Fruit fly (Drosophila melanogaster) whole organism, pupa: ENCODE measurements around the gene Tmx3.

ENCODE experiments used
- CG10348 ChIP-seq: fragments of 200-800 bp; sonication (Bioruptor generic); IDR thresholded peaks from 2 replicates; pipeline ENCODE4 v1.3.6; 2022; ENCODE audit warnings: missing biosample characterization, missing genetic modification characterization
- CG12605 ChIP-seq: fragments of 200-800 bp; sonication (Bioruptor generic); IDR thresholded peaks from 2 replicates; pipeline ENCODE4 v1.3.6; 2022; ENCODE audit warnings: missing biosample characterization, missing genetic modification characterization
- CG14655 ChIP-seq: fragments of 200-800 bp; sonication (Bioruptor generic); optimal IDR thresholded peaks from 3 replicates; lab custom pipeline; 2017; ENCODE audit warnings: mild to moderate bottlenecking, missing biosample characterization, missing genetic modification reagents, missing genetic modification characterization
- CG17806 ChIP-seq: fragments of 200-800 bp; sonication (Bioruptor generic); optimal IDR thresholded peaks from 2 replicates; lab custom pipeline; 2018; ENCODE audit warnings: missing biosample characterization, mild to moderate bottlenecking, missing genetic modification characterization, moderate library complexity
- CG32121 ChIP-seq: fragments of 200-800 bp; sonication (Bioruptor generic); IDR thresholded peaks from 2 replicates; pipeline ENCODE4 v1.3.6; 2022; ENCODE audit warnings: missing biosample characterization, missing genetic modification characterization
- CG34367 ChIP-seq: fragments of 200-800 bp; sonication (Bioruptor generic); optimal IDR thresholded peaks from 2 replicates; lab custom pipeline; 2018; ENCODE audit warnings: missing biosample characterization, mild to moderate bottlenecking, missing genetic modification characterization
- CG4496 ChIP-seq: fragments of 200-800 bp; sonication (Bioruptor generic); IDR thresholded peaks from 3 replicates; pipeline ENCODE4 v1.3.6; 2022; ENCODE audit warnings: missing biosample characterization, missing genetic modification characterization
- D1 ChIP-seq: fragments of 200-800 bp; sonication (Bioruptor generic); optimal IDR thresholded peaks from 2 replicates; lab custom pipeline; 2018; ENCODE audit warnings: missing biosample characterization, mild to moderate bottlenecking, missing genetic modification characterization, moderate library complexity
- EcR ChIP-seq: fragments of 200-800 bp; sonication (Bioruptor generic); optimal IDR thresholded peaks from 3 replicates; lab custom pipeline; 2019; ENCODE audit warnings: missing biosample characterization, missing genetic modification characterization, mild to moderate bottlenecking, moderate library complexity, missing genetic modification reagents
- Ets98B ChIP-seq: fragments of 200-800 bp; sonication (Bioruptor generic); IDR thresholded peaks from 2 replicates; pipeline ENCODE4 v1.3.6; 2022; ENCODE audit warnings: missing biosample characterization, missing genetic modification characterization
- Pif1A ChIP-seq: fragments of 200-800 bp; sonication (Bioruptor generic); optimal IDR thresholded peaks from 3 replicates; lab custom pipeline; 2016; ENCODE audit warnings: missing biosample characterization, missing genetic modification characterization
- fd96Ca ChIP-seq: fragments of 200-800 bp; sonication (Bioruptor generic); IDR thresholded peaks from 3 replicates; pipeline ENCODE4 v1.3.6; 2022; ENCODE audit warnings: missing biosample characterization, missing genetic modification characterization

DNA sequence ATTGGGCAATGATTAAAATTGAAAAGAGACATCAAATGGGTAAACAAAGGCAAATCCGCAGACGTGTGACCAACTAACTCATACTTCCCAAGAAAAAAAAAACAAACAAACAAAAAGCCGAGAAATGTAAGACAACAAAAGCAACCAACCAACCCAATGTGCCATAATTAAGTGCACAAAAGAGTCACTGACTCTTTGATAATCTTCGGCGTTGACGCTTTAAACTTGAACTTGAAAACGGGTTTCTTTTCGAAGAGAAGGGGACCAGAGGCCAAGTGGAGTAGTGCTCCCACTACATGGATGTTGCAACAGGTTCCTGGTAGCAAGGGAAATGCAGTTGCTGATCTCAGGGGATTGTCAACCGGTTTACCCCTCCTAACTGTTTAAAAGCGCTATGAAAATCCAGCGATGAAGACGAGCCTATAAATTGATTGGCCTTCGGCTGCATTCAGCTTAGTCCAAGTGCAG lies 51.1 kb downstream of the Tmx3 start, which contains the start of gene CG13064:
- TF ChIP-seq CG4496 (GFP tag; lab: Robert Waterston, UW) (no peak; the same call in 2 of the 3 replicates), CG12605 (GFP tag; lab: Robert Waterston, UW) (no peak), Ets98B (GFP tag; lab: Robert Waterston, UW) (no peak), CG10348 (GFP tag; lab: Robert Waterston, UW) (no peak), D1 (tag; lab: Kevin White, UChicago) (no peak), Pif1A (GFP tag; lab: Kevin White, UChicago) (no peak), CG17806 (no peak), fd96Ca (GFP tag; lab: Robert Waterston, UW) (no peak), CG34367 (no peak), EcR (GFP tag; lab: Kevin White, UChicago) (peak; percentile 96), CG32121 (no peak), CG14655 (GFP tag; lab: Kevin White, UChicago) (no peak)
